Worm (Caenorhabditis elegans): ENCODE measurements around the gene Y50D4C.3.

ce11 chrV:978617-979016 lies 33.6 kb upstream of the Y50D4C.3 start:
- no peak for TF ChIP-seq ztf-1 (GFP tag; conservative IDR thresholded peaks at IDR 0.05)
- no peak for TF ChIP-seq ZK546.5 (tag; optimal IDR thresholded peaks at IDR 0.05)
- TF ChIP-seq nhr-11 (tag; optimal IDR thresholded peaks at IDR 0.05) = no peak
- no peak for TF ChIP-seq aly-2 (tag; optimal IDR thresholded peaks at IDR 0.05)
- TF ChIP-seq nhr-237 (tag; optimal IDR thresholded peaks at IDR 0.05) = no peak
- no peak for TF ChIP-seq snpc-4 (tag; optimal IDR thresholded peaks at IDR 0.05)
- TF ChIP-seq nhr-25 (tag; optimal IDR thresholded peaks at IDR 0.05) = no peak

All from whole organism, L2 larva.